Worm (Caenorhabditis elegans): Measurements from ENCODE around the gene dmsr-14.

dmsr-14 gene

ce11 chrV:6783044-6783625 lies 33.9 kb downstream of the dmsr-14 start:
- TF ChIP-seq vab-15 (tag; optimal IDR thresholded peaks at IDR 0.05) = no peak
- no peak for TF ChIP-seq efl-1 (optimal IDR thresholded peaks at IDR 0.05)
- TF ChIP-seq efl-1 (GFP tag; optimal IDR thresholded peaks at IDR 0.05 in 1 of 2) = peak in 1 of 2 experiments; percentile 60

- no peak for TF ChIP-seq efl-1 (optimal IDR thresholded peaks at IDR 0.05)
- TF ChIP-seq efl-1 (GFP tag; optimal IDR thresholded peaks at IDR 0.05 in 1 of 2) = no peak
- TF ChIP-seq unc-30 (tag; optimal IDR thresholded peaks at IDR 0.05) = no peak
- TF ChIP-seq mdl-1 (tag; optimal IDR thresholded peaks at IDR 0.05) = no peak
- no peak for TF ChIP-seq fos-1 (tag; optimal IDR thresholded peaks at IDR 0.05)
- no peak for TF ChIP-seq nhr-12 (tag; optimal IDR thresholded peaks at IDR 0.05)
- TF ChIP-seq isw-1 (GFP tag; IDR thresholded peaks at IDR 0.05) = no peak
- no peak for TF ChIP-seq aha-1 (tag; optimal IDR thresholded peaks at IDR 0.05)
- no peak for TF ChIP-seq egl-13 (tag; optimal IDR thresholded peaks at IDR 0.05)
- TF ChIP-seq jun-1 (tag; optimal IDR thresholded peaks at IDR 0.05) = no peak
- no peak for TF ChIP-seq lin-13 (GFP tag; optimal IDR thresholded peaks at IDR 0.05)
- no peak for TF ChIP-seq C34B4.2 (tag; optimal IDR thresholded peaks at IDR 0.05)
- no peak for TF ChIP-seq hlh-17 (GFP tag; optimal IDR thresholded peaks at IDR 0.05; ENCODE audit: borderline replicate concordance)
- no peak for TF ChIP-seq rnt-1 (tag; optimal IDR thresholded peaks at IDR 0.05)
Measured at ce11 chrV:6782260-6782659, 34.8 kb downstream of the dmsr-14 start.

ce11 chrV:6780676-6781075 lies 36.4 kb downstream of the dmsr-14 start:
- TF ChIP-seq hlh-4 (tag; optimal IDR thresholded peaks at IDR 0.05) (peak; percentile 62), sptf-1 (tag; optimal IDR thresholded peaks at IDR 0.05) (no peak), nhr-47 (tag; optimal IDR thresholded peaks at IDR 0.05) (peak; percentile 33), elt-3 (tag; optimal IDR thresholded peaks at IDR 0.05) (no peak), nhr-71 (tag; optimal IDR thresholded peaks at IDR 0.05) (peak; percentile 54), ceh-88 (GFP tag; IDR thresholded peaks at IDR 0.05) (no peak), fkh-8 (tag; optimal IDR thresholded peaks at IDR 0.05) (peak; percentile 48)

- TF ChIP-seq pag-3 (tag; optimal IDR thresholded peaks at IDR 0.05; ENCODE audit: borderline replicate concordance, insufficient read depth) = no peak
- no peak for TF ChIP-seq mep-1 (tag; optimal IDR thresholded peaks at IDR 0.05)
- TF ChIP-seq efl-3 (GFP tag; optimal IDR thresholded peaks at IDR 0.05) = no peak
- no peak for TF ChIP-seq nhr-11 (tag; optimal IDR thresholded peaks at IDR 0.05)
- TF ChIP-seq ztf-11 (tag; optimal IDR thresholded peaks at IDR 0.05) = no peak
- TF ChIP-seq egl-27 (tag; optimal IDR thresholded peaks at IDR 0.05) = no peak
- no peak for TF ChIP-seq egl-13 (tag; optimal IDR thresholded peaks at IDR 0.05)
- no peak for TF ChIP-seq ceh-63 (GFP tag; optimal IDR thresholded peaks at IDR 0.05)
- TF ChIP-seq aha-1 (tag; optimal IDR thresholded peaks at IDR 0.05) = no peak
- TF ChIP-seq snu-23 (GFP tag; optimal IDR thresholded peaks at IDR 0.05) = no peak
- no peak for TF ChIP-seq C04F5.9 (tag; optimal IDR thresholded peaks at IDR 0.05)
- TF ChIP-seq unc-98 (GFP tag; IDR thresholded peaks at IDR 0.05) = no peak
- no peak for TF ChIP-seq nhr-237 (tag; optimal IDR thresholded peaks at IDR 0.05)
- no peak for TF ChIP-seq hlh-17 (GFP tag; optimal IDR thresholded peaks at IDR 0.05; ENCODE audit: borderline replicate concordance)
- no peak for TF ChIP-seq ces-1 (GFP tag; optimal IDR thresholded peaks at IDR 0.05)
- TF ChIP-seq unc-30 (tag; optimal IDR thresholded peaks at IDR 0.05) = no peak
- TF ChIP-seq fkh-8 (tag; optimal IDR thresholded peaks at IDR 0.05) = no peak
- no peak for TF ChIP-seq tlp-1 (tag; optimal IDR thresholded peaks at IDR 0.05)
- no peak for TF ChIP-seq sup-37 (GFP tag; optimal IDR thresholded peaks at IDR 0.05)
Measured at ce11 chrV:6780166-6780565, 36.9 kb downstream of the dmsr-14 start, which contains the start of gene ZC404.15. TSS of gene ZC404.15 (plus strand) at chrV:6780466.

All from whole organism, L1 larva.